Worm (Caenorhabditis elegans) whole organism, late embryonic: ENCODE results near the gene C46A5.1.

Experiments used
- T23F11.4 ChIP-seq: fragments of 200-800 bp; sonication (Bioruptor generic); optimal IDR thresholded peaks from 2 replicates; lab custom pipeline; 2018; ENCODE audit warnings: mild to moderate bottlenecking, missing genetic modification characterization, missing compliant biosample characterization
- ceh-2 ChIP-seq: sonication (generic microtip); optimal IDR thresholded peaks from 2 replicates; lab custom pipeline; 2016; ENCODE audit warnings: missing genotype, missing genetic modification characterization, missing compliant biosample characterization
- ceh-24 ChIP-seq: sonication (generic microtip); optimal IDR thresholded peaks from 2 replicates; lab custom pipeline; 2016; ENCODE audit warnings: mild to moderate bottlenecking, missing genetic modification characterization, missing compliant biosample characterization
- ceh-45 ChIP-seq: fragments of 200-800 bp; sonication (Bioruptor generic); IDR thresholded peaks from 2 replicates; pipeline ENCODE4 v1.3.6; 2022; ENCODE audit warnings: missing genetic modification reagents, missing genetic modification characterization, missing compliant biosample characterization
- ceh-9 ChIP-seq: sonication (generic microtip); optimal IDR thresholded peaks from 2 replicates; lab custom pipeline; 2016; ENCODE audit warnings: mild to moderate bottlenecking, missing genetic modification characterization, inconsistent platforms, missing compliant biosample characterization
- che-1 ChIP-seq: sonication (generic microtip); optimal IDR thresholded peaks from 2 replicates; lab custom pipeline; 2016; ENCODE audit warnings: mild to moderate bottlenecking, missing genetic modification characterization, missing compliant biosample characterization
- elt-2 ChIP-seq: sonication (generic microtip); optimal IDR thresholded peaks from 2 replicates; lab custom pipeline; 2016; ENCODE audit warnings: missing genetic modification reagents, missing genetic modification characterization, missing compliant biosample characterization
- ets-4 ChIP-seq: sonication (generic microtip); optimal IDR thresholded peaks from 2 replicates; lab custom pipeline; 2016; ENCODE audit warnings: missing genetic modification characterization, missing compliant biosample characterization
- lim-6 ChIP-seq: sonication (generic microtip); optimal IDR thresholded peaks from 2 replicates; lab custom pipeline; 2016; ENCODE audit warnings: missing genetic modification characterization, missing compliant biosample characterization
- nhr-232 ChIP-seq: sonication (generic microtip); optimal IDR thresholded peaks from 2 replicates; lab custom pipeline; 2016; ENCODE audit warnings: missing genetic modification characterization, missing compliant biosample characterization
- pha-4 ChIP-seq: fragments of 150-350 bp; optimal IDR thresholded peaks from 2 replicates; lab custom pipeline; 2018; ENCODE audit warnings: missing biosample characterization, missing genetic modification reagents, missing genetic modification characterization
- ttx-3 ChIP-seq: sonication (generic microtip); optimal IDR thresholded peaks from 2 replicates; lab custom pipeline; 2016; ENCODE audit warnings: missing genetic modification reagents, missing genetic modification characterization, missing compliant biosample characterization
- unc-42 ChIP-seq: sonication (generic microtip); optimal IDR thresholded peaks from 2 replicates; lab custom pipeline; 2016; ENCODE audit warnings: missing genotype, missing genetic modification characterization, missing compliant biosample characterization

DNA sequence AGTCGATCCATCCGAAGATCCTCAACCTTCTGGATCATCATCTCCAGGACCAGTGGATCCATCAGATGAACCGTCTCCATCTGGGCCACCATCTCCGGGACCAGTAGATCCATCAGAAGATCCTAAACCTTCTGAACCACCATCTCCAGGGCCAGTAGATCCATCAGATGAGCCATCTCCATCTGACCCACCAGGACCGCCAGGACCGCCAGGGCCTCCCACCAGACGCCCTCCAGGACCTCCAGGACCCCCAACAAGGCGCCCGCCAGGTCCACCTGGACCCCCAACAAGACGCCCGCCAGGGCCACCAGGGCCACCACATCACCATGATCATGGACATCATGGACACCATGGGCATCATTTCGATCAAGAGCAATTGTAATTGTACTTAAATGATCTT is 36.5 kb upstream of the C46A5.1 start:
- TF ChIP-seq ceh-24 (tag; lab: Kevin White, UChicago) (no peak), ceh-45 (GFP tag; lab: Robert Waterston, UW) (no peak), ceh-9 (tag; lab: Kevin White, UChicago) (no peak), unc-42 (tag; lab: Kevin White, UChicago) (no peak), che-1 (no peak), lim-6 (tag; lab: Kevin White, UChicago) (no peak), ets-4 (no peak), ceh-2 (tag; lab: Kevin White, UChicago) (no peak), nhr-232 (tag; lab: Kevin White, UChicago) (no peak), elt-2 (no peak), ttx-3 (tag; lab: Kevin White, UChicago) (no peak), pha-4 (tag; lab: Kevin White, UChicago) (no peak), T23F11.4 (GFP tag; lab: Kevin White, UChicago) (no peak)
